Worm (Caenorhabditis elegans) whole organism, L1 larva: ENCODE data around the gene clec-243.

Experiments
- C34B4.2 ChIP-seq: sonication (generic microtip); optimal IDR thresholded peaks from 2 replicates; lab custom pipeline; 2017; ENCODE audit warnings: mild to moderate bottlenecking, missing genetic modification characterization, missing compliant biosample characterization
- F16B12.6 ChIP-seq: fragments of 150-350 bp; optimal IDR thresholded peaks from 2 replicates; lab custom pipeline; 2014; ENCODE audit warnings: missing biosample characterization, missing genetic modification characterization
- aha-1 ChIP-seq: fragments of 150-350 bp; optimal IDR thresholded peaks from 2 replicates; lab custom pipeline; 2014; ENCODE audit warnings: missing biosample characterization, missing genetic modification characterization
- alr-1 ChIP-seq: fragments of 200-800 bp; sonication (Bioruptor generic); optimal IDR thresholded peaks from 2 replicates; lab custom pipeline; 2018; ENCODE audit warnings: borderline replicate concordance, mild to moderate bottlenecking, missing genetic modification characterization, missing compliant biosample characterization
- aly-2 ChIP-seq: fragments of 150-350 bp; optimal IDR thresholded peaks from 2 replicates; lab custom pipeline; 2014; ENCODE audit warnings: missing biosample characterization, missing genetic modification characterization
- ama-1 ChIP-seq: fragments of 150-350 bp; optimal IDR thresholded peaks from 2 replicates; lab custom pipeline; 2014
- ceh-8 ChIP-seq: fragments of 200-800 bp; sonication (Bioruptor generic); optimal IDR thresholded peaks from 2 replicates; lab custom pipeline; 2018; ENCODE audit warnings: mild to moderate bottlenecking, missing genetic modification characterization, moderate library complexity, missing compliant biosample characterization
- efl-3 ChIP-seq: fragments of 200-800 bp; sonication (Bioruptor generic); optimal IDR thresholded peaks from 2 replicates; lab custom pipeline; 2018; ENCODE audit warnings: mild to moderate bottlenecking, missing genetic modification characterization, missing compliant biosample characterization
- egl-13 ChIP-seq: sonication (generic microtip); optimal IDR thresholded peaks from 2 replicates; lab custom pipeline; 2016; ENCODE audit warnings: missing genotype, missing genetic modification reagents, missing genetic modification characterization, missing compliant biosample characterization
- egl-27 ChIP-seq, 2 experiments: fragments of 150-350 bp in 1 of 2; sonication (generic microtip); optimal IDR thresholded peaks; 3 replicates each; lab custom pipeline; 2017 to 2018; ENCODE audit warnings: missing biosample characterization in 2 of 2, missing genetic modification characterization in 2 of 2, missing genetic modification reagents in 2 of 2
- fkh-10 ChIP-seq: sonication (generic microtip); optimal IDR thresholded peaks from 2 replicates; lab custom pipeline; 2017; ENCODE audit warnings: missing biosample characterization, missing genetic modification reagents, missing genetic modification characterization
- grh-1 ChIP-seq: fragments of 200-800 bp; sonication (Bioruptor generic); IDR thresholded peaks from 2 replicates; pipeline ENCODE4 v1.3.6; 2022; ENCODE audit warnings: missing genetic modification reagents, missing genetic modification characterization, missing compliant biosample characterization
- hlh-17 ChIP-seq: fragments of 200-800 bp; sonication (Bioruptor generic); optimal IDR thresholded peaks from 2 replicates; lab custom pipeline; 2018; ENCODE audit warnings: missing genetic modification characterization, mild to moderate bottlenecking, missing compliant biosample characterization, moderate library complexity, borderline replicate concordance
- irx-1 ChIP-seq: sonication (generic microtip); optimal IDR thresholded peaks from 2 replicates; lab custom pipeline; 2016; ENCODE audit warnings: missing genetic modification characterization, missing compliant biosample characterization
- isw-1 ChIP-seq: fragments of 200-800 bp; sonication (Bioruptor generic); IDR thresholded peaks from 2 replicates; pipeline ENCODE4 v1.3.6; 2022; ENCODE audit warnings: missing genetic modification characterization, missing compliant biosample characterization
- jun-1 ChIP-seq: fragments of 150-350 bp; optimal IDR thresholded peaks from 2 replicates; lab custom pipeline; 2014; ENCODE audit warnings: missing biosample characterization, missing genetic modification reagents, missing genetic modification characterization
- mab-9 ChIP-seq: fragments of 200-800 bp; sonication (Bioruptor generic); IDR thresholded peaks from 2 replicates; pipeline ENCODE4 v1.3.6; 2022; ENCODE audit warnings: missing genetic modification reagents, missing genetic modification characterization, missing compliant biosample characterization
- nhr-19 ChIP-seq: fragments of 200-800 bp; sonication (Bioruptor generic); conservative IDR thresholded peaks from 2 replicates; pipeline ENCODE4 v1.3.6; 2022; ENCODE audit warnings: missing genetic modification characterization, missing compliant biosample characterization
- nhr-28 ChIP-seq: fragments of 150-350 bp; optimal IDR thresholded peaks from 2 replicates; lab custom pipeline; 2014; ENCODE audit warnings: missing biosample characterization, missing genetic modification characterization
- nhr-84 ChIP-seq: sonication (generic microtip); optimal IDR thresholded peaks from 2 replicates; lab custom pipeline; 2017; ENCODE audit warnings: missing biosample characterization, missing genetic modification characterization
- pag-3 ChIP-seq: sonication (generic microtip); optimal IDR thresholded peaks from 2 replicates; lab custom pipeline; 2017; ENCODE audit warnings: missing genetic modification characterization, mild to moderate bottlenecking, missing compliant biosample characterization, antibody characterized with exemption, borderline replicate concordance; ENCODE audit not compliant: insufficient read depth
- pax-3 ChIP-seq: fragments of 200-800 bp; sonication (Bioruptor generic); optimal IDR thresholded peaks from 2 replicates; lab custom pipeline; 2018; ENCODE audit warnings: mild to moderate bottlenecking, missing genetic modification characterization, moderate library complexity, missing compliant biosample characterization
- pqm-1 ChIP-seq: sonication (generic microtip); optimal IDR thresholded peaks from 3 replicates; lab custom pipeline; 2017; ENCODE audit warnings: missing biosample characterization, missing genetic modification characterization
- rnt-1 ChIP-seq: sonication (generic microtip); optimal IDR thresholded peaks from 2 replicates; lab custom pipeline; 2016; ENCODE audit warnings: mild to moderate bottlenecking, missing genetic modification characterization, moderate library complexity, missing compliant biosample characterization
- sptf-1 ChIP-seq: fragments of 150-350 bp; optimal IDR thresholded peaks from 2 replicates; lab custom pipeline; 2014; ENCODE audit warnings: missing biosample characterization, missing genetic modification characterization
- sup-37 ChIP-seq: fragments of 200-800 bp; sonication (Bioruptor generic); optimal IDR thresholded peaks from 2 replicates; lab custom pipeline; 2018; ENCODE audit warnings: mild to moderate bottlenecking, missing genetic modification characterization, missing compliant biosample characterization
- swsn-7 ChIP-seq: sonication (generic microtip); optimal IDR thresholded peaks from 2 replicates; lab custom pipeline; 2016; ENCODE audit warnings: missing genetic modification characterization, missing compliant biosample characterization
- tbx-2 ChIP-seq: sonication (generic microtip); optimal IDR thresholded peaks from 2 replicates; lab custom pipeline; 2016; ENCODE audit warnings: missing genetic modification characterization, missing compliant biosample characterization
- tlp-1 ChIP-seq: fragments of 150-350 bp; optimal IDR thresholded peaks from 2 replicates; lab custom pipeline; 2014; ENCODE audit warnings: missing biosample characterization, missing genetic modification characterization
- unc-130 ChIP-seq: fragments of 150-350 bp; optimal IDR thresholded peaks from 2 replicates; lab custom pipeline; 2017; ENCODE audit warnings: missing biosample characterization, missing genetic modification characterization, inconsistent platforms
- unc-62 ChIP-seq: fragments of 150-350 bp; optimal IDR thresholded peaks from 2 replicates; lab custom pipeline; 2014; ENCODE audit warnings: missing biosample characterization, missing genetic modification reagents, missing genetic modification characterization
- unc-86 ChIP-seq: sonication (generic microtip); optimal IDR thresholded peaks from 2 replicates; lab custom pipeline; 2016; ENCODE audit warnings: missing genetic modification characterization, missing compliant biosample characterization
- vab-15 ChIP-seq: sonication (generic microtip); optimal IDR thresholded peaks from 2 replicates; lab custom pipeline; 2017; ENCODE audit warnings: missing genotype, mild to moderate bottlenecking, missing genetic modification characterization, missing compliant biosample characterization
- xbp-1 ChIP-seq: sonication (generic microtip); optimal IDR thresholded peaks from 2 replicates; lab custom pipeline; 2016; ENCODE audit warnings: missing genetic modification characterization, missing compliant biosample characterization
- zip-4 ChIP-seq: fragments of 200-800 bp; sonication (Bioruptor generic); optimal IDR thresholded peaks from 2 replicates; lab custom pipeline; 2018; ENCODE audit warnings: mild to moderate bottlenecking, missing genetic modification characterization, moderate library complexity, missing compliant biosample characterization
- ztf-11 ChIP-seq, 2 experiments: sonication (generic microtip); optimal IDR thresholded peaks; 2 replicates each; lab custom pipeline; 2016 to 2017; ENCODE audit warnings: missing genetic modification characterization in 2 of 2, missing biosample characterization in 1 of 2, missing compliant biosample characterization in 1 of 2
- ztf-4 ChIP-seq: fragments of 150-350 bp; optimal IDR thresholded peaks from 2 replicates; lab custom pipeline; 2014; ENCODE audit warnings: missing biosample characterization, missing genetic modification characterization

The clec-243 gene

ce11 chrV:17211989-17212731 is 36.7 kb downstream of the clec-243 start, which contains the start of gene srh-236:
Gene srh-236, minus strand, starts transcription at chrV:17212039.
- TF ChIP-seq unc-86 (no peak), jun-1 (tag; lab: Kevin White, UChicago) (no peak), ztf-4 (tag; lab: Kevin White, UChicago) (no peak), nhr-84 (tag; lab: Kevin White, UChicago) (no peak)
- TF ChIP-seq, all 84 proteins: peak for 0

- TF ChIP-seq ama-1 (lab: Kevin White, UChicago): no peak
- no peak for TF ChIP-seq sup-37 (GFP tag; lab: Kevin White, UChicago)
- no peak for TF ChIP-seq unc-130 (tag; lab: Kevin White, UChicago)
- TF ChIP-seq tlp-1 (tag; lab: Kevin White, UChicago): no peak
- no peak for TF ChIP-seq C34B4.2 (tag; lab: Kevin White, UChicago)
- no peak for TF ChIP-seq unc-62
- TF ChIP-seq irx-1: no peak
- no peak for TF ChIP-seq vab-15 (tag; lab: Kevin White, UChicago)
These were observed 40.8 kb downstream of the clec-243 start, which contains the start of gene Y68A4A.13 for ce11 chrV:17208045-17208444. Gene Y68A4A.13, minus strand, starts transcription at chrV:17208145.

- TF ChIP-seq efl-3 (GFP tag; lab: Kevin White, UChicago): no peak
These were observed 42.3 kb downstream of the clec-243 start for ce11 chrV:17206469-17206868.

- TF ChIP-seq nhr-28 (tag; lab: Kevin White, UChicago) (no peak), swsn-7 (tag; lab: Kevin White, UChicago) (no peak), egl-27 (tag; optimal IDR thresholded peaks at IDR 0.05; lab: Kevin White, UChicago) (no peak), zip-4 (GFP tag; lab: Kevin White, UChicago) (no peak), unc-86 (no peak), isw-1 (GFP tag; lab: Robert Waterston, UW) (no peak), mab-9 (no peak), aly-2 (no peak), unc-130 (tag; lab: Kevin White, UChicago) (no peak), pqm-1 (no peak), ceh-8 (GFP tag; lab: Kevin White, UChicago) (no peak), xbp-1 (tag; lab: Kevin White, UChicago) (no peak), pax-3 (no peak), nhr-19 (GFP tag; lab: Robert Waterston, UW) (no peak), rnt-1 (tag; lab: Kevin White, UChicago) (no peak), grh-1 (no peak), tbx-2 (no peak), pag-3 (tag; lab: Kevin White, UChicago) (no peak)
These were observed 47.0 kb downstream of the clec-243 start, which contains the start of gene Y68A4A.10 for ce11 chrV:17201847-17202246. Gene Y68A4A.10, plus strand, starts transcription at chrV:17202147.

- no peak for TF ChIP-seq egl-13 (tag; lab: Kevin White, UChicago)
- TF ChIP-seq aha-1 (tag; lab: Kevin White, UChicago): no peak
- no peak for TF ChIP-seq F16B12.6 (tag; lab: Kevin White, UChicago)
- no peak for TF ChIP-seq hlh-17
- no peak for TF ChIP-seq unc-86
- TF ChIP-seq nhr-19 (GFP tag; lab: Robert Waterston, UW): no peak
- TF ChIP-seq pax-3: no peak
- TF ChIP-seq sup-37 (GFP tag; lab: Kevin White, UChicago): no peak
- no peak for TF ChIP-seq sptf-1 (tag; lab: Kevin White, UChicago)
- no peak for TF ChIP-seq xbp-1 (tag; lab: Kevin White, UChicago)
- no peak for TF ChIP-seq fkh-10 (GFP tag; lab: Kevin White, UChicago)
- no peak for TF ChIP-seq alr-1
- no peak for TF ChIP-seq ztf-11 (tag; optimal IDR thresholded peaks at IDR 0.05; lab: Kevin White, UChicago)
These were observed 49.9 kb downstream of the clec-243 start, which contains the start of gene srz-96 for ce11 chrV:17198926-17199325. Gene srz-96, plus strand, starts transcription at chrV:17199226.
